Fruit fly (Drosophila melanogaster) whole organism: Measurements from ENCODE around the gene CG45089.

Source experiments
- CG8478 ChIP-seq: fragments of >200 bp; optimal IDR thresholded peaks from 2 replicates; lab custom pipeline; 2018; ENCODE audit warnings: inconsistent platforms
- Dll ChIP-seq: fragments of >200 bp; optimal IDR thresholded peaks from 2 replicates; lab custom pipeline; 2017
- EcR ChIP-seq, 2 experiments: fragments of >200 bp; optimal IDR thresholded peaks; 2 replicates each; lab custom pipeline; 2017; ENCODE audit warnings: missing biosample characterization in 2 of 2, missing genetic modification characterization in 2 of 2, missing genetic modification reagents in 2 of 2
- pan ChIP-seq: fragments of >200 bp; optimal IDR thresholded peaks from 2 replicates; lab custom pipeline; 2017
- psq ChIP-seq: fragments of >200 bp; optimal IDR thresholded peaks from 2 replicates; lab custom pipeline; 2017
- usp ChIP-seq: fragments of >200 bp; optimal IDR thresholded peaks from 2 replicates; lab custom pipeline; 2017; ENCODE audit warnings: missing biosample characterization, missing genetic modification characterization, mixed read lengths

- no peak for TF ChIP-seq psq (lab: Kevin White, UChicago)
- no peak for TF ChIP-seq EcR (GFP tag; optimal IDR thresholded peaks at IDR 0.05; lab: Kevin White, UChicago)
- TF ChIP-seq usp (GFP tag; lab: Kevin White, UChicago) = no peak
- no peak for TF ChIP-seq CG8478
- no peak for TF ChIP-seq pan (lab: Kevin White, UChicago)
- no peak for TF ChIP-seq Dll (lab: Kevin White, UChicago)
Measured at dm6 chrX:7911983-7912630, 18.5 kb upstream of the CG45089 start, which contains the start of gene snz.
